Fruit fly (Drosophila melanogaster) whole organism, wandering third instar larva: ENCODE results near the gene CG14646.

Experiments used
- Abd-B ChIP-seq: fragments of >200 bp; optimal IDR thresholded peaks from 2 replicates; lab custom pipeline; 2017; ENCODE audit warnings: missing biosample characterization, missing genetic modification characterization
- CG9705 ChIP-seq: fragments of 200-800 bp; sonication (Bioruptor generic); optimal IDR thresholded peaks from 2 replicates; lab custom pipeline; 2018; ENCODE audit warnings: missing biosample characterization, mild to moderate bottlenecking, missing genetic modification characterization
- fru ChIP-seq: fragments of 200-800 bp; sonication (Bioruptor generic); optimal IDR thresholded peaks from 3 replicates; lab custom pipeline; 2016; ENCODE audit warnings: missing biosample characterization, mild to moderate bottlenecking, missing genetic modification characterization
- lola ChIP-seq: fragments of >200 bp; optimal IDR thresholded peaks from 2 replicates; lab custom pipeline; 2017; ENCODE audit warnings: missing biosample characterization, missing genetic modification characterization

DNA sequence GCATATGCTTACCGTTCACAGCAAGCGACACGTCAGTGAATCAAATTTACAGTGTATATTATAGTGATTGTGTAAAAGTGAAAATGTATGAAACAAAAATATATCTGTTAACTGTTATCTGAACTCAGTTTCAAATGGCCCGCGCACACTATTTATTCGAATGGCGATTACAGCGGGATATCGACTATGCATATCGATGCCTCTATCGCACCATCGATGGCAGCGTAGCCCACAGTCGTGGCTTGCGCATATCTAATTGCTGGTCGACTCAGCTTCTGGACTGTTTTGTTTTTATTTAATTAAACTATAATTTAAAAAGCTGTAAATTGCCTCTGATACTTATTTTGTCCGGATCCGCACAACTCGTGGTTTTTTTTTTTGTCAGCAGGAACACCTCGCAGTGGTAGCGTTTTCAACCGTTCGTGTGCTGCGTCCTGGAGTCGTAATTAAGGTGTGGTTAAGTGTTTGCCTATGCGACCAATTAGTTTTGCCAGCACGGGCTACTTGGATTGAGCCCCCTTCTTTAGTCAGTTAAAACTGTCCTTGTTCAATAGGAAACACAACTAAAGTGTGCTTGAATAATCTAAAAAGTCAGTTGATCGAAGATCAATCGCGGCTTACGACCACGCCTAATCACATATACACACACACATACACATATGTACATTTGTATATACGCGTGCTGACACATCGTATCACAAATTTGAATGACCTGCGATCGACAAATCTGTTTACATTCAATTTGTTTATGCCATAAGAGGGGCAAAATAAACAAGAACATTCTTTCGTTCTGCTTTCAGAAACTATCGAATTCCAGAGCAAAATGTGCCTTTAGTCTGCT lies 8.9 kb upstream of the CG14646 start, which contains the start of gene Cont:
- TF ChIP-seq CG9705 (GFP tag; lab: Kevin White, UChicago) (no peak), Abd-B (GFP tag; lab: Kevin White, UChicago) (no peak), fru (GFP tag; lab: Kevin White, UChicago) (no peak), lola (GFP tag; lab: Kevin White, UChicago) (no peak)
